Fruit fly (Drosophila melanogaster) whole organism, embryonic: ENCODE measurements around the gene Ser7.
A peak's percentile ranks its signal among the peaks of the same experiment; 100 is the strongest.

Source experiments
- Abd-B ChIP-seq: fragments of 200-800 bp; sonication (Bioruptor generic); optimal IDR thresholded peaks from 2 replicates; lab custom pipeline; 2018; ENCODE audit warnings: missing biosample characterization, mild to moderate bottlenecking, missing genetic modification characterization, moderate library complexity
- Bgb ChIP-seq: fragments of 200-800 bp; sonication (Bioruptor generic); IDR thresholded peaks from 2 replicates; pipeline ENCODE4 v1.3.6; 2022; ENCODE audit warnings: missing biosample characterization, missing genetic modification characterization; ENCODE audit not compliant: partially characterized antibody
- CG10147 ChIP-seq: fragments of 200-800 bp; sonication (Bioruptor generic); optimal IDR thresholded peaks from 2 replicates; lab custom pipeline; 2019; ENCODE audit warnings: missing biosample characterization, mild to moderate bottlenecking, missing genetic modification characterization, moderate library complexity
- CG11085 ChIP-seq: fragments of 200-800 bp; sonication (Bioruptor generic); IDR thresholded peaks from 2 replicates; pipeline ENCODE4 v1.3.6; 2022; ENCODE audit warnings: missing biosample characterization, missing genetic modification characterization
- CG11093 ChIP-seq: fragments of 200-800 bp; sonication (Bioruptor generic); IDR thresholded peaks from 3 replicates; pipeline ENCODE4 v1.3.6; 2022; ENCODE audit warnings: missing biosample characterization, missing genetic modification characterization
- CG11723 ChIP-seq: fragments of 200-800 bp; sonication (Bioruptor generic); optimal IDR thresholded peaks from 2 replicates; lab custom pipeline; 2017; ENCODE audit warnings: missing biosample characterization, mild to moderate bottlenecking, missing genetic modification characterization
- CG12769 ChIP-seq: fragments of 200-800 bp; sonication (Bioruptor generic); optimal IDR thresholded peaks from 2 replicates; lab custom pipeline; 2019; ENCODE audit warnings: missing biosample characterization, mild to moderate bottlenecking, missing genetic modification characterization, moderate library complexity
- CG14441 ChIP-seq: fragments of 200-800 bp; sonication (Bioruptor generic); IDR thresholded peaks from 2 replicates; pipeline ENCODE4 v1.3.6; 2022; ENCODE audit warnings: missing biosample characterization, missing genetic modification characterization
- CG14710 ChIP-seq: fragments of 200-800 bp; sonication (Bioruptor generic); optimal IDR thresholded peaks from 3 replicates; lab custom pipeline; 2019; ENCODE audit warnings: missing biosample characterization, mild to moderate bottlenecking, missing genetic modification characterization, moderate library complexity
- CG15601 ChIP-seq: fragments of 200-800 bp; sonication (Bioruptor generic); optimal IDR thresholded peaks from 3 replicates; lab custom pipeline; 2019; ENCODE audit warnings: missing biosample characterization, mild to moderate bottlenecking, missing genetic modification characterization, moderate library complexity
- CG16779 ChIP-seq: fragments of 200-800 bp; sonication (Bioruptor generic); IDR thresholded peaks from 2 replicates; pipeline ENCODE4 v1.3.6; 2022; ENCODE audit warnings: missing biosample characterization, missing genetic modification characterization
- CG16813 ChIP-seq: fragments of 200-800 bp; sonication (Bioruptor generic); IDR thresholded peaks from 3 replicates; pipeline ENCODE4 v1.3.6; 2022; ENCODE audit warnings: missing biosample characterization, missing genetic modification characterization; ENCODE audit not compliant: partially characterized antibody
- CG17612 ChIP-seq: fragments of 200-800 bp; sonication (Bioruptor generic); IDR thresholded peaks from 2 replicates; pipeline ENCODE4 v1.3.6; 2022; ENCODE audit warnings: missing biosample characterization, missing genetic modification characterization
- CG2120 ChIP-seq: fragments of 200-800 bp; sonication (Bioruptor generic); optimal IDR thresholded peaks from 3 replicates; lab custom pipeline; 2016; ENCODE audit warnings: missing biosample characterization, missing genetic modification characterization
- CG30403 ChIP-seq: fragments of 200-800 bp; sonication (Bioruptor generic); optimal IDR thresholded peaks from 3 replicates; lab custom pipeline; 2016; ENCODE audit warnings: missing biosample characterization, missing genetic modification characterization
- CG34224 ChIP-seq: fragments of 200-800 bp; sonication (Bioruptor generic); IDR thresholded peaks from 3 replicates; pipeline ENCODE4 v1.3.6; 2022; ENCODE audit warnings: missing biosample characterization, missing genetic modification characterization; ENCODE audit not compliant: partially characterized antibody
- CG4360 ChIP-seq: fragments of 200-800 bp; sonication (Bioruptor generic); IDR thresholded peaks from 2 replicates; pipeline ENCODE4 v1.3.6; 2022; ENCODE audit warnings: missing biosample characterization, missing genetic modification characterization
- CG5245 ChIP-seq: fragments of 200-800 bp; sonication (Bioruptor generic); optimal IDR thresholded peaks from 3 replicates; lab custom pipeline; 2016; ENCODE audit warnings: missing biosample characterization, missing genetic modification characterization
- CG6175 ChIP-seq: fragments of 200-800 bp; sonication (Bioruptor generic); IDR thresholded peaks from 3 replicates; pipeline ENCODE4 v1.3.6; 2022; ENCODE audit warnings: missing biosample characterization, missing genetic modification characterization
- CG6791 ChIP-seq: fragments of 200-800 bp; sonication (Bioruptor generic); IDR thresholded peaks from 3 replicates; pipeline ENCODE4 v1.3.6; 2022; ENCODE audit warnings: missing biosample characterization, missing genetic modification characterization; ENCODE audit not compliant: partially characterized antibody
- CG8089 ChIP-seq: fragments of 200-800 bp; sonication (Bioruptor generic); optimal IDR thresholded peaks from 3 replicates; lab custom pipeline; 2016; ENCODE audit warnings: missing biosample characterization, missing genetic modification characterization
- CG9876 ChIP-seq: fragments of 200-800 bp; sonication (Bioruptor generic); optimal IDR thresholded peaks from 2 replicates; lab custom pipeline; 2016; ENCODE audit warnings: missing biosample characterization, missing genetic modification characterization
- CG9932 ChIP-seq: fragments of 200-800 bp; sonication (Bioruptor generic); IDR thresholded peaks from 2 replicates; pipeline ENCODE4 v1.3.6; 2022; ENCODE audit warnings: missing biosample characterization, missing genetic modification characterization
- Doc2 ChIP-seq: fragments of 200-800 bp; sonication (Bioruptor generic); IDR thresholded peaks from 2 replicates; pipeline ENCODE4 v1.3.6; 2022; ENCODE audit warnings: missing biosample characterization, missing genetic modification characterization
- E2f1 ChIP-seq: fragments of 200-800 bp; sonication (Bioruptor generic); IDR thresholded peaks from 2 replicates; pipeline ENCODE4 v1.3.6; 2022; ENCODE audit warnings: missing biosample characterization, missing genetic modification characterization
- Ets97D ChIP-seq: fragments of 200-800 bp; sonication (Bioruptor generic); optimal IDR thresholded peaks from 3 replicates; lab custom pipeline; 2016; ENCODE audit warnings: missing biosample characterization, missing genetic modification characterization
- Hr51 ChIP-seq, 2 experiments: fragments of 200-800 bp; sonication (Bioruptor generic); optimal IDR thresholded peaks; 2 replicates in 1 of 2; 3 replicates in 1 of 2; lab custom pipeline; 2016 to 2018; ENCODE audit warnings: missing biosample characterization in 2 of 2, missing genetic modification characterization in 2 of 2, mild to moderate bottlenecking in 1 of 2, moderate library complexity in 1 of 2
- Med ChIP-seq: fragments of 200-800 bp; sonication (Bioruptor generic); peaks from one replicate; lab custom pipeline; 2016; ENCODE audit warnings: missing biosample characterization, missing genetic modification characterization, mild to moderate bottlenecking, inconsistent platforms, moderate library complexity
- Mrtf ChIP-seq: fragments of 200-800 bp; sonication (Bioruptor generic); IDR thresholded peaks from 3 replicates; pipeline ENCODE4 v1.3.6; 2022; ENCODE audit warnings: missing biosample characterization, missing genetic modification characterization
- NC2β ChIP-seq: fragments of 200-800 bp; sonication (Bioruptor generic); optimal IDR thresholded peaks from 2 replicates; lab custom pipeline; 2016; ENCODE audit warnings: missing biosample characterization, missing genetic modification characterization
- Vsx1 ChIP-seq: fragments of 200-800 bp; sonication (Bioruptor generic); optimal IDR thresholded peaks from 2 replicates; lab custom pipeline; 2017; ENCODE audit warnings: missing biosample characterization, mild to moderate bottlenecking, missing genetic modification characterization, missing genetic modification reagents
- bsh ChIP-seq, 2 experiments: fragments of 200-800 bp; sonication (Bioruptor generic); optimal IDR thresholded peaks; 2 replicates each; lab custom pipeline; 2017 to 2018; ENCODE audit warnings: mild to moderate bottlenecking in 2 of 2, missing biosample characterization in 2 of 2, missing genetic modification characterization in 2 of 2, moderate library complexity in 1 of 2
- crol ChIP-seq: fragments of 200-800 bp; sonication (Bioruptor generic); IDR thresholded peaks from 2 replicates; pipeline ENCODE4 v1.3.6; 2022; ENCODE audit warnings: missing biosample characterization, missing genetic modification characterization
- dmrt99B ChIP-seq: fragments of 200-800 bp; sonication (Bioruptor generic); optimal IDR thresholded peaks from 2 replicates; lab custom pipeline; 2018; ENCODE audit warnings: missing biosample characterization, mild to moderate bottlenecking, missing genetic modification characterization, moderate library complexity
- ewg ChIP-seq: fragments of 200-800 bp; sonication (Bioruptor generic); optimal IDR thresholded peaks from 3 replicates; lab custom pipeline; 2017; ENCODE audit warnings: mild to moderate bottlenecking, missing biosample characterization, missing genetic modification reagents, missing genetic modification characterization
- jing ChIP-seq: fragments of 200-800 bp; sonication (Bioruptor generic); optimal IDR thresholded peaks from 2 replicates; lab custom pipeline; 2018; ENCODE audit warnings: missing biosample characterization, mild to moderate bottlenecking, missing genetic modification characterization
- klu ChIP-seq: fragments of 200-800 bp; sonication (Bioruptor generic); IDR thresholded peaks from 2 replicates; pipeline ENCODE4 v1.3.6; 2022; ENCODE audit warnings: missing biosample characterization, missing genetic modification characterization
- lmd ChIP-seq: fragments of 200-800 bp; sonication (Bioruptor generic); IDR thresholded peaks from 2 replicates; pipeline ENCODE4 v1.3.6; 2022; ENCODE audit warnings: missing biosample characterization, missing genetic modification characterization
- nerfin-2 ChIP-seq: fragments of 200-800 bp; sonication (Bioruptor generic); IDR thresholded peaks from 2 replicates; pipeline ENCODE4 v1.3.6; 2022; ENCODE audit warnings: missing biosample characterization, missing genetic modification characterization; ENCODE audit not compliant: partially characterized antibody
- p53 ChIP-seq: fragments of 200-800 bp; sonication (Bioruptor generic); optimal IDR thresholded peaks from 2 replicates; lab custom pipeline; 2016; ENCODE audit warnings: missing biosample characterization, missing genetic modification characterization
- peb ChIP-seq: fragments of 200-800 bp; sonication (Bioruptor generic); IDR thresholded peaks from 2 replicates; pipeline ENCODE4 v1.3.6; 2022; ENCODE audit warnings: missing biosample characterization, missing genetic modification characterization
- salm ChIP-seq: fragments of 200-800 bp; sonication (Bioruptor generic); optimal IDR thresholded peaks from 2 replicates; lab custom pipeline; 2018; ENCODE audit warnings: missing biosample characterization, mild to moderate bottlenecking, missing genetic modification characterization
- sd ChIP-seq: fragments of 200-800 bp; sonication (Bioruptor generic); optimal IDR thresholded peaks from 3 replicates; lab custom pipeline; 2018; ENCODE audit warnings: missing biosample characterization, mild to moderate bottlenecking, missing genetic modification characterization, moderate library complexity
- sens ChIP-seq: fragments of 200-800 bp; sonication (Bioruptor generic); peaks from one replicate; lab custom pipeline; 2016; ENCODE audit warnings: missing biosample characterization, missing genetic modification characterization
- sob ChIP-seq: fragments of 200-800 bp; sonication (Bioruptor generic); IDR thresholded peaks from 2 replicates; pipeline ENCODE4 v1.3.6; 2022; ENCODE audit warnings: missing biosample characterization, missing genetic modification characterization
- sr ChIP-seq: fragments of 200-800 bp; sonication (Bioruptor generic); IDR thresholded peaks from 3 replicates; pipeline ENCODE4 v1.3.6; 2022; ENCODE audit warnings: missing biosample characterization, missing genetic modification characterization
- tgo ChIP-seq: fragments of 200-800 bp; sonication (Bioruptor generic); IDR thresholded peaks from 3 replicates; pipeline ENCODE4 v1.3.6; 2022; ENCODE audit warnings: missing biosample characterization, missing genetic modification characterization
- twi ChIP-seq: fragments of 200-800 bp; optimal IDR thresholded peaks from 2 replicates; lab custom pipeline; 2019; ENCODE audit warnings: missing biosample characterization, mild to moderate bottlenecking, missing genetic modification characterization, moderate library complexity
- wor ChIP-seq: fragments of 200-800 bp; sonication (Bioruptor generic); IDR thresholded peaks from 2 replicates; pipeline ENCODE4 v1.3.6; 2022; ENCODE audit warnings: missing biosample characterization, missing genetic modification characterization
- z ChIP-seq: fragments of 200-800 bp; sonication (Bioruptor generic); IDR thresholded peaks from 3 replicates; pipeline ENCODE4 v1.3.6; 2022; ENCODE audit warnings: missing biosample characterization, missing genetic modification characterization

Gene Ser7

DNA sequence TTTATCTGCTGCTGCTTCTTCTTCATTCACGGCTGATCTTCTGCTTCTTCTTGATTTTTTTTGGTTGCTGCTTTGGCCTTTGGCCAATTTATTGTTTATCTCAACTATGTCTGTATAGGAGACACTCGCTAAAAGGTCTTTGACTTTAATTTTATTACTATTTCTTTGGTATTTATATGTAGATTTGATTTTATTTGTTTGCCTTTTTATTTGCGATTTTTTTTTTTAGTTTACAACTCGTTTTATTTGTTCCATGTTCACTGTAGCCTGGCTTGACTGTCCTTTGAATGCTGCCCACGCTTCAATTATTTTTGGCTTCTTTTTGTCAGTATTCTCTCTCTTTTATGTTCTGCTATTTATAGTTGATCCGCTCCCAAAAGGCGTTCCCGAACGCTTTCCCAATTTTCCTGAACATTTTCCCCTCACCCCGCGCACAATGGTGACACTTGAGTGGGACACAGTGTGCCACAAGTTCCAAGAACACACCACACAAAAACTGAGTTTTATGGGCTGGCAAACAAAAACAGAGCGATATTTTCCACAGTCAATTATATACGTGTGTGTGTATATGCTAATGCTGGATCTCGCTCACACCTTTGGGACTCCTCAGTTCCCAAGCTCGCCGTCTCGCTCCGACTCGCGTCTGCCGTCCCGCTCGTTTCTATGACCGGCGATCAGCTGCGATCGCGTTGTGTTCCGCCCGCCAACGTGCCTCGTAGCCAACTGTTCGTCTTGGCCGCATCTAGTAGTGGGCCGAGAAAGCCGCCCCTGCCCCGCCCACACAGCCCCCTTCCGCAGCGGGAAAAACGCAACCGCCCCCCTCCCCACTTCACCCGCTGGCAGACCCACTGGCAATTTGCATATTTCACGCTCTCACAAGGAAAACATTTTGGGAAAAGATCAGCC, 11.2 kb downstream of the Ser7 start, which contains the start of gene CG15247 (continued):
- TF ChIP-seq CG8089 (GFP tag; lab: Kevin White, UChicago), result peak; percentile 33
- TF ChIP-seq CG10147 (GFP tag; lab: Kevin White, UChicago), result peak; percentile 59
- TF ChIP-seq klu (GFP tag; lab: Robert Waterston, UW), result peak; percentile 53; the same call in 1 of the 2 replicates
- peak; percentile 25 for TF ChIP-seq CG11723 (GFP tag; lab: Kevin White, UChicago)
- peak in 1 of 2 experiments; percentile 86 for TF ChIP-seq bsh (GFP tag; optimal IDR thresholded peaks at IDR 0.05; lab: Kevin White, UChicago)
- TF ChIP-seq CG15601 (tag; lab: Kevin White, UChicago), result peak; percentile 61
- peak; percentile 81 for TF ChIP-seq sob (GFP tag; lab: Robert Waterston, UW)
- TF ChIP-seq E2f1 (GFP tag; lab: Robert Waterston, UW), result peak; percentile 83
- no peak for TF ChIP-seq CG6791 (GFP tag; lab: Robert Waterston, UW)
- TF ChIP-seq nerfin-2, result no peak
- peak; percentile 66; the same call in 1 of the 2 replicates for TF ChIP-seq wor
- TF ChIP-seq z (GFP tag; lab: Robert Waterston, UW), result 0 out of 3 replicates have a peak, but pooled peaks have one; percentile 43
- peak; percentile 73 for TF ChIP-seq Mrtf
- TF ChIP-seq CG34224 (GFP tag; lab: Robert Waterston, UW), result no peak
- TF ChIP-seq CG2120, result peak; percentile 82
- peak; percentile 63 for TF ChIP-seq CG11085 (GFP tag; lab: Robert Waterston, UW)
- no peak for TF ChIP-seq CG9876 (GFP tag; lab: Kevin White, UChicago)
- peak; percentile 77 for TF ChIP-seq tgo
- TF ChIP-seq CG17612, result peak; percentile 63
- no peak for TF ChIP-seq CG16813 (GFP tag; lab: Robert Waterston, UW)
- TF ChIP-seq Abd-B (GFP tag; lab: Kevin White, UChicago), result peak; percentile 60
- peak; percentile 52 for TF ChIP-seq CG5245 (GFP tag; lab: Kevin White, UChicago)
- TF ChIP-seq salm, result peak; percentile 22
- peak; percentile 67; the same call in 2 of the 3 replicates for TF ChIP-seq CG11093 (GFP tag; lab: Robert Waterston, UW)
- TF ChIP-seq Hr51 (GFP tag; optimal IDR thresholded peaks at IDR 0.05; lab: Kevin White, UChicago), result peak; percentile 20 to 77
- TF ChIP-seq peb (GFP tag; lab: Robert Waterston, UW), result peak; percentile 46; the same call in 1 of the 2 replicates
- no peak for TF ChIP-seq CG16779
- TF ChIP-seq jing (GFP tag; lab: Kevin White, UChicago), result no peak
- peak; percentile 25; the same call in 1 of the 2 replicates for TF ChIP-seq CG4360 (GFP tag; lab: Robert Waterston, UW)
- peak; percentile 64 for TF ChIP-seq CG14710 (tag; lab: Kevin White, UChicago)
- TF ChIP-seq Bgb (GFP tag; lab: Robert Waterston, UW), result no peak
- TF ChIP-seq p53, result no peak
- peak; percentile 88 for TF ChIP-seq CG9932 (GFP tag; lab: Robert Waterston, UW)
- peak; percentile 31 for TF ChIP-seq Ets97D
- TF ChIP-seq, all 482 proteins: peak for 335

DNA sequence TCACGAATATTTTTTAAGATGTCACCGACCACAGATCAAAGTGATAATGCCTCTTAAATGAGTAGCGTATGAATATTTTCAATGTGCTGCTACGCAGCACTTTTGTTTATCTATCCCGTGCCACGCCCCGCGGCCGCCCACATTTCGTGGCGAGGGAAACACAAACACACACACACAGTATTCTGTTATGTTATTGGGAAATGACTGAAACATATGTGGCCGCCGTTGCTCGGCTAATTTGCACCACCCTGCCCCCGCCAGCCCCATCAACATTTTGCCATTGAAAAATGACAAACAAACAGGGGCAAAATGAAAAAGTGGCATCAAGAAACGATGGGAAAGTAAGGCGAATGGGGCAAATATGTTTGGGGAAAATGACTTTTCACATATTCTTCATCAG, 12.2 kb downstream of the Ser7 start:
- TF ChIP-seq Doc2 (GFP tag; lab: Robert Waterston, UW) (no peak), sens (GFP tag; lab: Kevin White, UChicago) (peak; percentile 2), CG14441 (GFP tag; lab: Robert Waterston, UW) (no peak), CG12769 (tag; lab: Kevin White, UChicago) (peak; percentile 92), Med (GFP tag; lab: Kevin White, UChicago) (peak; percentile 40), crol (peak; percentile 72), lmd (GFP tag; lab: Robert Waterston, UW) (0 out of 2 replicates have a peak, but pooled peaks have one; percentile 9), ewg (GFP tag; lab: Kevin White, UChicago) (no peak), CG30403 (GFP tag; lab: Kevin White, UChicago) (no peak), sr (GFP tag; lab: Robert Waterston, UW) (peak; percentile 58; the same call in 1 of the 3 replicates), Vsx1 (GFP tag; lab: Kevin White, UChicago) (peak; percentile 1), NC2β (no peak), dmrt99B (tag; lab: Kevin White, UChicago) (no peak), CG6175 (peak; percentile 80), sd (tag; lab: Kevin White, UChicago) (peak; percentile 22), twi (peak; percentile 29)
